Fruit fly (Drosophila melanogaster) whole organism, embryonic: ENCODE data around the gene ph-d.

Source experiments
- Aef1 ChIP-seq: fragments of 200-800 bp; sonication (Bioruptor generic); IDR thresholded peaks from 3 replicates; pipeline ENCODE4 v1.3.6; 2022; ENCODE audit warnings: missing biosample characterization, missing genetic modification characterization
- Asciz ChIP-seq: fragments of 200-800 bp; sonication (Bioruptor generic); optimal IDR thresholded peaks from 2 replicates; lab custom pipeline; 2017; ENCODE audit warnings: missing biosample characterization, mild to moderate bottlenecking, missing genetic modification characterization, missing genetic modification reagents
- B-H2 ChIP-seq: fragments of 200-800 bp; sonication (Bioruptor generic); optimal IDR thresholded peaks from 2 replicates; lab custom pipeline; 2018; ENCODE audit warnings: missing biosample characterization, mild to moderate bottlenecking, missing genetic modification characterization
- CG10274 ChIP-seq: fragments of 200-800 bp; sonication (Bioruptor generic); optimal IDR thresholded peaks from 3 replicates; lab custom pipeline; 2017; ENCODE audit warnings: missing biosample characterization, mild to moderate bottlenecking, missing genetic modification characterization
- CG10321 ChIP-seq: fragments of 200-800 bp; sonication (Bioruptor generic); IDR thresholded peaks from 2 replicates; pipeline ENCODE4 v1.3.6; 2022; ENCODE audit warnings: missing biosample characterization, missing genetic modification characterization
- CG10654 ChIP-seq: fragments of 200-800 bp; sonication (Bioruptor generic); optimal IDR thresholded peaks from 2 replicates; lab custom pipeline; 2016; ENCODE audit warnings: missing biosample characterization, missing genetic modification characterization
- CG12219 ChIP-seq: fragments of 200-800 bp; sonication (Bioruptor generic); optimal IDR thresholded peaks from 3 replicates; lab custom pipeline; 2018; ENCODE audit warnings: missing biosample characterization, mild to moderate bottlenecking, missing genetic modification characterization
- CG13296 ChIP-seq: fragments of 200-800 bp; sonication (Bioruptor generic); optimal IDR thresholded peaks from 3 replicates; lab custom pipeline; 2018; ENCODE audit warnings: missing biosample characterization, mild to moderate bottlenecking, missing genetic modification characterization
- CG18011 ChIP-seq: fragments of 200-800 bp; sonication (Bioruptor generic); optimal IDR thresholded peaks from 2 replicates; lab custom pipeline; 2017; ENCODE audit warnings: missing biosample characterization, missing genetic modification characterization, mild to moderate bottlenecking, moderate library complexity, missing genotype
- CG4328 ChIP-seq: fragments of 200-800 bp; sonication (Bioruptor generic); optimal IDR thresholded peaks from 3 replicates; lab custom pipeline; 2017; ENCODE audit warnings: missing biosample characterization, missing genetic modification reagents, missing genetic modification characterization
- CG6813 ChIP-seq: fragments of 200-800 bp; sonication (Bioruptor generic); optimal IDR thresholded peaks from 2 replicates; lab custom pipeline; 2017; ENCODE audit warnings: missing biosample characterization, missing genetic modification characterization, mild to moderate bottlenecking, moderate library complexity, missing genetic modification reagents
- CG8281 ChIP-seq: fragments of 200-800 bp; sonication (Bioruptor generic); optimal IDR thresholded peaks from 2 replicates; lab custom pipeline; 2018; ENCODE audit warnings: missing biosample characterization, mild to moderate bottlenecking, missing genetic modification characterization, moderate library complexity
- CG8359 ChIP-seq: fragments of 200-800 bp; sonication (Bioruptor generic); optimal IDR thresholded peaks from 2 replicates; lab custom pipeline; 2017; ENCODE audit warnings: missing biosample characterization, mild to moderate bottlenecking, missing genetic modification characterization, borderline replicate concordance
- CG9437 ChIP-seq: fragments of 200-800 bp; sonication (Bioruptor generic); optimal IDR thresholded peaks from 2 replicates; lab custom pipeline; 2018; ENCODE audit warnings: missing biosample characterization, mild to moderate bottlenecking, missing genetic modification characterization
- CTCF ChIP-seq: fragments of 200-800 bp; sonication (Bioruptor generic); optimal IDR thresholded peaks from 2 replicates; lab custom pipeline; 2017; ENCODE audit warnings: missing biosample characterization, mild to moderate bottlenecking, missing genetic modification characterization, moderate library complexity
- Dbx ChIP-seq: fragments of 200-800 bp; sonication (Bioruptor generic); IDR thresholded peaks from 3 replicates; pipeline ENCODE4 v1.3.6; 2022; ENCODE audit warnings: missing biosample characterization, missing genetic modification characterization
- E2f1 ChIP-seq: fragments of 200-800 bp; sonication (Bioruptor generic); IDR thresholded peaks from 2 replicates; pipeline ENCODE4 v1.3.6; 2022; ENCODE audit warnings: missing biosample characterization, missing genetic modification characterization
- ERR ChIP-seq: fragments of 200-800 bp; sonication (Bioruptor generic); optimal IDR thresholded peaks from 2 replicates; lab custom pipeline; 2016; ENCODE audit warnings: missing biosample characterization, missing genetic modification characterization
- Fer3 ChIP-seq: fragments of 200-800 bp; sonication (Bioruptor generic); optimal IDR thresholded peaks from 2 replicates; lab custom pipeline; 2018; ENCODE audit warnings: missing biosample characterization, mild to moderate bottlenecking, missing genetic modification characterization, moderate library complexity
- Gug ChIP-seq: fragments of 200-800 bp; sonication (Bioruptor generic); IDR thresholded peaks from 4 replicates; pipeline ENCODE4 v1.3.6; 2022; ENCODE audit warnings: missing biosample characterization, missing genetic modification characterization
- HHEX ChIP-seq: fragments of 200-800 bp; sonication (Bioruptor generic); optimal IDR thresholded peaks from 3 replicates; lab custom pipeline; 2017; ENCODE audit warnings: missing biosample characterization, mild to moderate bottlenecking, missing genetic modification characterization, missing genetic modification reagents
- Hand ChIP-seq: fragments of 200-800 bp; sonication (Bioruptor generic); optimal IDR thresholded peaks from 2 replicates; lab custom pipeline; 2017; ENCODE audit warnings: mild to moderate bottlenecking, missing biosample characterization, missing genetic modification reagents, missing genetic modification characterization
- Hr51 ChIP-seq, 2 experiments: fragments of 200-800 bp; sonication (Bioruptor generic); optimal IDR thresholded peaks; 2 replicates in 1 of 2; 3 replicates in 1 of 2; lab custom pipeline; 2016 to 2018; ENCODE audit warnings: missing biosample characterization in 2 of 2, missing genetic modification characterization in 2 of 2, mild to moderate bottlenecking in 1 of 2, moderate library complexity in 1 of 2
- Lpt ChIP-seq: fragments of >200 bp; optimal IDR thresholded peaks from 2 replicates; lab custom pipeline; 2018; ENCODE audit warnings: missing biosample characterization, missing genetic modification characterization
- Mrtf ChIP-seq: fragments of 200-800 bp; sonication (Bioruptor generic); IDR thresholded peaks from 3 replicates; pipeline ENCODE4 v1.3.6; 2022; ENCODE audit warnings: missing biosample characterization, missing genetic modification characterization
- Optix ChIP-seq: fragments of 200-800 bp; sonication (Bioruptor generic); IDR thresholded peaks from 3 replicates; pipeline ENCODE4 v1.3.6; 2022; ENCODE audit warnings: missing biosample characterization, missing genetic modification characterization
- Ptx1 ChIP-seq: fragments of 200-800 bp; sonication (Bioruptor generic); IDR thresholded peaks from 2 replicates; pipeline ENCODE4 v1.3.6; 2022; ENCODE audit warnings: missing biosample characterization, missing genetic modification characterization
- Taf1 ChIP-seq: fragments of 200-800 bp; sonication (Bioruptor generic); IDR thresholded peaks from 2 replicates; pipeline ENCODE4 v1.3.6; 2022; ENCODE audit warnings: missing biosample characterization, missing genetic modification characterization
- Usf ChIP-seq: fragments of 200-800 bp; sonication (Bioruptor generic); optimal IDR thresholded peaks from 2 replicates; lab custom pipeline; 2017; ENCODE audit warnings: missing genotype, missing biosample characterization, missing genetic modification characterization
- abd-A ChIP-seq: fragments of 200-800 bp; sonication (Bioruptor generic); optimal IDR thresholded peaks from 3 replicates; lab custom pipeline; 2019; ENCODE audit warnings: missing biosample characterization, mild to moderate bottlenecking, missing genetic modification characterization, moderate library complexity
- bsh ChIP-seq, 2 experiments: fragments of 200-800 bp; sonication (Bioruptor generic); optimal IDR thresholded peaks; 2 replicates each; lab custom pipeline; 2017 to 2018; ENCODE audit warnings: mild to moderate bottlenecking in 2 of 2, missing biosample characterization in 2 of 2, missing genetic modification characterization in 2 of 2, moderate library complexity in 1 of 2
- cad ChIP-seq: fragments of >200 bp; optimal IDR thresholded peaks from 2 replicates; lab custom pipeline; 2017; ENCODE audit warnings: missing biosample characterization, missing genetic modification characterization
- cas ChIP-seq: fragments of 200-800 bp; sonication (Bioruptor generic); IDR thresholded peaks from 2 replicates; pipeline ENCODE4 v1.3.6; 2022; ENCODE audit warnings: missing biosample characterization, missing genetic modification characterization
- cato ChIP-seq: fragments of 200-800 bp; sonication (Bioruptor generic); optimal IDR thresholded peaks from 2 replicates; lab custom pipeline; 2016; ENCODE audit warnings: missing biosample characterization, missing genetic modification characterization, borderline replicate concordance
- croc ChIP-seq: fragments of 200-800 bp; sonication (Bioruptor generic); conservative IDR thresholded peaks from 3 replicates; pipeline ENCODE4 v1.3.6; 2022; ENCODE audit warnings: missing biosample characterization, missing genetic modification characterization
- fu2 ChIP-seq: fragments of 200-800 bp; sonication (Bioruptor generic); optimal IDR thresholded peaks from 2 replicates; lab custom pipeline; 2016; ENCODE audit warnings: missing biosample characterization, missing genetic modification characterization
- gcm2 ChIP-seq: fragments of 200-800 bp; sonication (Bioruptor generic); optimal IDR thresholded peaks from 2 replicates; lab custom pipeline; 2016; ENCODE audit warnings: missing biosample characterization, missing genetic modification characterization
- gem ChIP-seq: fragments of 200-800 bp; sonication (Bioruptor generic); optimal IDR thresholded peaks from 2 replicates; lab custom pipeline; 2019; ENCODE audit warnings: missing biosample characterization, mild to moderate bottlenecking, missing genetic modification characterization, moderate library complexity
- grau ChIP-seq: fragments of 200-800 bp; optimal IDR thresholded peaks from 3 replicates; lab custom pipeline; 2019; ENCODE audit warnings: missing biosample characterization, mild to moderate bottlenecking, missing genetic modification characterization, moderate library complexity
- grn ChIP-seq: fragments of 200-800 bp; sonication (Bioruptor generic); optimal IDR thresholded peaks from 3 replicates; lab custom pipeline; 2017; ENCODE audit warnings: missing biosample characterization, missing genetic modification characterization
- gt ChIP-seq: fragments of 200-800 bp; sonication (Bioruptor generic); IDR thresholded peaks from 2 replicates; pipeline ENCODE4 v1.3.6; 2022; ENCODE audit warnings: missing biosample characterization, missing genetic modification characterization
- ham ChIP-seq: fragments of 200-800 bp; sonication (Bioruptor generic); IDR thresholded peaks from 2 replicates; pipeline ENCODE4 v1.3.6; 2022; ENCODE audit warnings: missing biosample characterization, missing genetic modification characterization
- mam ChIP-seq: fragments of 200-800 bp; sonication (Bioruptor generic); optimal IDR thresholded peaks from 3 replicates; lab custom pipeline; 2016; ENCODE audit warnings: missing biosample characterization, missing genetic modification characterization
- nmo ChIP-seq: fragments of 200-800 bp; sonication (Bioruptor generic); optimal IDR thresholded peaks from 2 replicates; lab custom pipeline; 2018; ENCODE audit warnings: missing biosample characterization, mild to moderate bottlenecking, missing genetic modification characterization, moderate library complexity
- org-1 ChIP-seq: fragments of 200-800 bp; sonication (Bioruptor generic); optimal IDR thresholded peaks from 2 replicates; lab custom pipeline; 2017; ENCODE audit warnings: missing biosample characterization, missing genetic modification characterization
- pan ChIP-seq, 4 experiments: fragments of >200 bp in 3 of 4; fragments of 200-800 bp in 1 of 4; sonication (Bioruptor generic) in 1 of 4; optimal IDR thresholded peaks in 3 of 4; IDR thresholded peaks in 1 of 4; 2 replicates each; pipeline versions ENCODE4 v1.3.6 to Lab custom; 2017 to 2022; ENCODE audit warnings: missing biosample characterization in 2 of 4, missing genetic modification characterization in 2 of 4, mixed read lengths in 1 of 4
- pnt ChIP-seq: fragments of 200-800 bp; sonication (Bioruptor generic); optimal IDR thresholded peaks from 3 replicates; lab custom pipeline; 2016; ENCODE audit warnings: missing biosample characterization, missing genetic modification characterization
- sob ChIP-seq: fragments of 200-800 bp; sonication (Bioruptor generic); IDR thresholded peaks from 2 replicates; pipeline ENCODE4 v1.3.6; 2022; ENCODE audit warnings: missing biosample characterization, missing genetic modification characterization
- stwl ChIP-seq: fragments of 200-800 bp; sonication (Bioruptor generic); optimal IDR thresholded peaks from 3 replicates; lab custom pipeline; 2018; ENCODE audit warnings: missing biosample characterization, mild to moderate bottlenecking, missing genetic modification characterization, moderate library complexity
- twi ChIP-seq: fragments of 200-800 bp; optimal IDR thresholded peaks from 2 replicates; lab custom pipeline; 2019; ENCODE audit warnings: missing biosample characterization, mild to moderate bottlenecking, missing genetic modification characterization, moderate library complexity

ph-d gene

dm6 chrX:2083678-2084162 lies 39.4 kb downstream of the ph-d start (continued):
- TF ChIP-seq stwl (tag; lab: Kevin White, UChicago) (no peak), bsh (GFP tag; optimal IDR thresholded peaks at IDR 0.05; lab: Kevin White, UChicago) (peak; percentile 83 to 88), mam (GFP tag; lab: Kevin White, UChicago) (peak; percentile 84), pnt (GFP tag; lab: Kevin White, UChicago) (peak; percentile 80), HHEX (GFP tag; lab: Kevin White, UChicago) (peak; percentile 73), abd-A (no peak), Asciz (GFP tag; lab: Kevin White, UChicago) (peak; percentile 48), CG10321 (peak; percentile 34; the same call in 1 of the 2 replicates), Gug (GFP tag; lab: Robert Waterston, UW) (peak; percentile 84), CG18011 (GFP tag; lab: Kevin White, UChicago) (peak; percentile 50), CG8359 (GFP tag; lab: Kevin White, UChicago) (peak; percentile 34), CG4328 (GFP tag; lab: Kevin White, UChicago) (peak; percentile 8), Hr51 (GFP tag; optimal IDR thresholded peaks at IDR 0.05; lab: Kevin White, UChicago) (peak; percentile 80 to 86), Aef1 (GFP tag; lab: Robert Waterston, UW) (peak; percentile 82), croc (peak; percentile 70), cad (no peak), E2f1 (GFP tag; lab: Robert Waterston, UW) (peak; percentile 89), ham (GFP tag; lab: Robert Waterston, UW) (peak; percentile 46; the same call in 1 of the 2 replicates), CG12219 (GFP tag; lab: Kevin White, UChicago) (peak; percentile 80), CG6813 (GFP tag; lab: Kevin White, UChicago) (peak; percentile 66), cas (GFP tag; lab: Robert Waterston, UW) (0 out of 2 replicates have a peak, but pooled peaks have one; percentile 48), Hand (GFP tag; lab: Kevin White, UChicago) (peak; percentile 10), CTCF (GFP tag; lab: Kevin White, UChicago) (peak; percentile 18), Fer3 (tag; lab: Kevin White, UChicago) (peak; percentile 56), grau (tag; lab: Kevin White, UChicago) (peak; percentile 74), fu2 (GFP tag; lab: Kevin White, UChicago) (peak; percentile 46), sob (GFP tag; lab: Robert Waterston, UW) (peak; percentile 84), CG13296 (peak; percentile 55), Taf1 (GFP tag; lab: Robert Waterston, UW) (no peak), Optix (peak; percentile 90), pan (optimal IDR thresholded peaks at IDR 0.05; lab: Kevin White, UChicago) (peak in 1 of 2 experiments; percentile 63), pan (GFP tag; optimal IDR thresholded peaks at IDR 0.05 in 1 of 2, IDR thresholded peaks at IDR 0.05 in 1 of 2) (peak; percentile 53 to 90), gt (GFP tag; lab: Robert Waterston, UW) (peak; percentile 53; the same call in 1 of the 2 replicates), org-1 (GFP tag; lab: Kevin White, UChicago) (peak; percentile 85), gcm2 (GFP tag; lab: Kevin White, UChicago) (peak; percentile 32), Mrtf (peak; percentile 80; the same call in 2 of the 3 replicates), nmo (GFP tag; lab: Kevin White, UChicago) (peak; percentile 77), Lpt (GFP tag; lab: Kevin White, UChicago) (no peak), CG10654 (GFP tag; lab: Kevin White, UChicago) (peak; percentile 63), ERR (GFP tag; lab: Kevin White, UChicago) (peak; percentile 63), CG10274 (GFP tag; lab: Kevin White, UChicago) (peak; percentile 74), B-H2 (GFP tag; lab: Kevin White, UChicago) (no peak), CG8281 (peak; percentile 66), Ptx1 (peak; percentile 90), cato (peak; percentile 25), twi (peak; percentile 63), Usf (peak; percentile 48), gem (tag; lab: Kevin White, UChicago) (peak; percentile 84), grn (GFP tag; lab: Kevin White, UChicago) (no peak), CG9437 (peak; percentile 71), Dbx (GFP tag; lab: Robert Waterston, UW) (peak; percentile 69; the same call in 1 of the 3 replicates)
